Fruit fly (Drosophila melanogaster): ENCODE data around the gene PolA2.

Gene PolA2

DNA sequence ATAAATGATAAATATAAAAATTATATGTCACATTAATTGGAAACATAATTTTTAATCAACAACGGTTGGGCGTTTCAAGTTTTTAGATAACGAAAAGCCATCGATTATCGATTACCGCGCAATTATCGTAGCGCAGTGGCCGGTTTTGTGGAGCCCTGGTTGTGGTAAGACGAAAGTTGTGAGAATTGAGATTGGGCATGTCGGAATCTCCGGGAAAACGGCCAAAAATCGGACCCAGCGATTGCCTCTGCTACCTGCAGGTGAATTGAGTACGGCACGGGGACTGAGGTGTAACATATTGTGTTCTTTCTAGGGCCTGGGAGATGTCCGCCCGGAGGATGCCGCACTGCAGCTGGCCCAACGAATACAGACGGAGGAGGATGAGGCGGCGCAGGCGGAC, 44.7 kb downstream of the PolA2 start, which contains the start of gene CG3368 (continued):
- TF ChIP-seq CG12219 (GFP tag; optimal IDR thresholded peaks at IDR 0.05) (no peak), zen (tag; optimal IDR thresholded peaks at IDR 0.05) (no peak), dm (GFP tag; optimal IDR thresholded peaks at IDR 0.05) (peak; percentile 21), CG14441 (GFP tag; IDR thresholded peaks at IDR 0.05) (no peak), amos (GFP tag; IDR thresholded peaks at IDR 0.05; ENCODE audit: partially characterized antibody) (peak; percentile 57; the same call in 1 of the 2 replicates), sna (GFP tag; IDR thresholded peaks at IDR 0.05; ENCODE audit: partially characterized antibody) (peak; percentile 76), ssp (GFP tag; IDR thresholded peaks at IDR 0.05) (no peak), CTCF (GFP tag; optimal IDR thresholded peaks at IDR 0.05) (no peak), Scr (GFP tag; IDR thresholded peaks at IDR 0.05; ENCODE audit: partially characterized antibody) (peak; percentile 71), CG6813 (GFP tag; optimal IDR thresholded peaks at IDR 0.05) (no peak), CG6175 (GFP tag; IDR thresholded peaks at IDR 0.05) (no peak), CG32532 (GFP tag; IDR thresholded peaks at IDR 0.05) (no peak), wdn (GFP tag; IDR thresholded peaks at IDR 0.05) (no peak), fd3F (GFP tag; optimal IDR thresholded peaks at IDR 0.05) (no peak), CG5245 (GFP tag; optimal IDR thresholded peaks at IDR 0.05) (no peak), CG10979 (tag; optimal IDR thresholded peaks at IDR 0.05) (no peak), CG31441 (GFP tag; IDR thresholded peaks at IDR 0.05) (no peak), Lpt (GFP tag; optimal IDR thresholded peaks at IDR 0.05) (no peak), CG16863 (GFP tag; optimal IDR thresholded peaks at IDR 0.05) (no peak), ci (GFP tag; IDR thresholded peaks at IDR 0.05) (no peak), gfzf (GFP tag; optimal IDR thresholded peaks at IDR 0.05) (no peak), CG10462 (GFP tag; optimal IDR thresholded peaks at IDR 0.05) (no peak), CG17328 (GFP tag; IDR thresholded peaks at IDR 0.05) (no peak), pzg (GFP tag; optimal IDR thresholded peaks at IDR 0.05) (peak; percentile 49), CG16779 (GFP tag; IDR thresholded peaks at IDR 0.05) (no peak), ftz-f1 (GFP tag; optimal IDR thresholded peaks at IDR 0.05) (no peak), odd (GFP tag; optimal IDR thresholded peaks at IDR 0.05) (no peak), bigmax (GFP tag; optimal IDR thresholded peaks at IDR 0.05) (no peak), CG13424 (tag; optimal IDR thresholded peaks at IDR 0.05) (no peak), CG4328 (GFP tag; optimal IDR thresholded peaks at IDR 0.05) (no peak), Hsf (GFP tag; optimal IDR thresholded peaks at IDR 0.05) (no peak), CG8089 (GFP tag; optimal IDR thresholded peaks at IDR 0.05) (no peak), Nf-YA (GFP tag; IDR thresholded peaks at IDR 0.05) (no peak), nom (GFP tag; optimal IDR thresholded peaks at IDR 0.05) (no peak), bsh (GFP tag; optimal IDR thresholded peaks at IDR 0.05) (no peak), seq (GFP tag; IDR thresholded peaks at IDR 0.05) (no peak), ab (GFP tag; optimal IDR thresholded peaks at IDR 0.05) (no peak), gro (GFP tag; optimal IDR thresholded peaks at IDR 0.05) (no peak), ash1 (GFP tag; optimal IDR thresholded peaks at IDR 0.05) (no peak), Dp (GFP tag; optimal IDR thresholded peaks at IDR 0.05) (peak; percentile 59), tna (GFP tag; IDR thresholded peaks at IDR 0.05; ENCODE audit: partially characterized antibody) (peak; percentile 63; the same call in 1 of the 2 replicates), pita (GFP tag; optimal IDR thresholded peaks at IDR 0.05) (no peak), Med (GFP tag) (peak; percentile 61), az2 (GFP tag; optimal IDR thresholded peaks at IDR 0.05) (no peak), CG8290 (GFP tag; optimal IDR thresholded peaks at IDR 0.05) (no peak), CG8290 (tag; optimal IDR thresholded peaks at IDR 0.05) (peak in 1 of 2 experiments; percentile 32), CG34224 (GFP tag; IDR thresholded peaks at IDR 0.05; ENCODE audit: partially characterized antibody) (peak; percentile 82), Hey (tag; optimal IDR thresholded peaks at IDR 0.05) (no peak), CG17912 (GFP tag; optimal IDR thresholded peaks at IDR 0.05) (no peak), CrebB (tag; optimal IDR thresholded peaks at IDR 0.05) (no peak), CG4424 (GFP tag; optimal IDR thresholded peaks at IDR 0.05) (no peak), CG10209 (GFP tag; optimal IDR thresholded peaks at IDR 0.05) (no peak)

Measured in whole organism, embryonic.